Worm (Caenorhabditis elegans) whole organism, L4 larva: ENCODE measurements around the gene D2045.5.
A peak's percentile ranks its signal among the peaks of the same experiment; 100 is the strongest.

Experiments
- D1046.2 ChIP-seq: fragments of 200-800 bp; sonication (Bioruptor generic); IDR thresholded peaks from 2 replicates; pipeline ENCODE4 v1.3.6; 2022; ENCODE audit warnings: missing genetic modification characterization, missing compliant biosample characterization
- F10B5.3 ChIP-seq: sonication (generic microtip); optimal IDR thresholded peaks from 2 replicates; lab custom pipeline; 2016; ENCODE audit warnings: mild to moderate bottlenecking, missing genetic modification characterization, missing compliant biosample characterization
- F44E2.7 ChIP-seq: fragments of 200-800 bp; sonication (Bioruptor generic); IDR thresholded peaks from 2 replicates; pipeline ENCODE4 v2.1.2; 2022; ENCODE audit warnings: missing genetic modification characterization, missing compliant biosample characterization
- F49E8.2 ChIP-seq: sonication (generic microtip); optimal IDR thresholded peaks from 2 replicates; lab custom pipeline; 2016; ENCODE audit warnings: missing compliant biosample characterization, mild to moderate bottlenecking, missing genetic modification characterization, borderline replicate concordance
- R02D3.7 ChIP-seq: fragments of 150-350 bp; sonication (generic microtip); optimal IDR thresholded peaks from 3 replicates; lab custom pipeline; 2014; ENCODE audit warnings: missing biosample characterization, missing genetic modification characterization
- T20F7.1 ChIP-seq: fragments of 200-800 bp; sonication (Bioruptor generic); optimal IDR thresholded peaks from 2 replicates; lab custom pipeline; 2018; ENCODE audit warnings: mild to moderate bottlenecking, missing genetic modification characterization, missing compliant biosample characterization
- Y48G9A.11 ChIP-seq: fragments of 200-800 bp; sonication (Bioruptor generic); IDR thresholded peaks from 2 replicates; pipeline ENCODE4 v1.3.6; 2022; ENCODE audit warnings: missing genetic modification reagents, missing genetic modification characterization, missing compliant biosample characterization
- Y5F2A.4 ChIP-seq: fragments of 200-800 bp; sonication (Bioruptor generic); optimal IDR thresholded peaks from 2 replicates; lab custom pipeline; 2018; ENCODE audit warnings: mild to moderate bottlenecking, missing genetic modification characterization, missing compliant biosample characterization
- ZK546.5 ChIP-seq, 2 experiments: sonication (generic microtip); optimal IDR thresholded peaks; 2 replicates each; lab custom pipeline; 2017; ENCODE audit warnings: missing biosample characterization in 2 of 2, missing genetic modification characterization in 2 of 2
- ceh-32 ChIP-seq: sonication (generic microtip); optimal IDR thresholded peaks from 2 replicates; lab custom pipeline; 2016; ENCODE audit warnings: mild to moderate bottlenecking, missing genetic modification characterization, missing compliant biosample characterization; ENCODE audit not compliant: poor library complexity
- ctbp-1 ChIP-seq: fragments of 200-800 bp; sonication (Bioruptor generic); IDR thresholded peaks from 2 replicates; pipeline ENCODE4 v1.3.6; 2022; ENCODE audit warnings: missing genetic modification reagents, missing genetic modification characterization, missing compliant biosample characterization
- daf-12 ChIP-seq: fragments of 150-350 bp; optimal IDR thresholded peaks from 2 replicates; lab custom pipeline; 2014; ENCODE audit warnings: missing biosample characterization, missing genetic modification reagents, missing genetic modification characterization
- daf-19 ChIP-seq: fragments of 200-800 bp; sonication (Bioruptor generic); conservative IDR thresholded peaks from 2 replicates; pipeline ENCODE4 v1.3.6; 2022; ENCODE audit warnings: missing genetic modification characterization, missing compliant biosample characterization
- daf-8 ChIP-seq: fragments of 200-800 bp; sonication (Bioruptor generic); IDR thresholded peaks from 2 replicates; pipeline ENCODE4 v1.3.6; 2022; ENCODE audit warnings: missing genetic modification characterization, missing compliant biosample characterization
- dmd-6 ChIP-seq: fragments of 200-800 bp; sonication (Bioruptor generic); IDR thresholded peaks from 2 replicates; pipeline ENCODE4 v1.3.6; 2022; ENCODE audit warnings: missing genetic modification reagents, missing genetic modification characterization, missing compliant biosample characterization
- dpl-1 ChIP-seq: fragments of 150-350 bp; optimal IDR thresholded peaks from 2 replicates; lab custom pipeline; 2014; ENCODE audit warnings: missing biosample characterization, missing genetic modification reagents, missing genetic modification characterization
- egl-43 ChIP-seq: fragments of 200-800 bp; sonication (Bioruptor generic); IDR thresholded peaks from 2 replicates; pipeline ENCODE4 v1.3.6; 2022; ENCODE audit warnings: missing genetic modification reagents, missing genetic modification characterization, missing compliant biosample characterization
- fos-1 ChIP-seq: fragments of 150-350 bp; optimal IDR thresholded peaks from 2 replicates; lab custom pipeline; 2014; ENCODE audit warnings: missing biosample characterization, missing genetic modification characterization
- gei-8 ChIP-seq: fragments of 200-800 bp; sonication (Bioruptor generic); optimal IDR thresholded peaks from 2 replicates; lab custom pipeline; 2018; ENCODE audit warnings: mild to moderate bottlenecking, missing genetic modification characterization, missing compliant biosample characterization
- hlh-30 ChIP-seq: sonication (generic microtip); optimal IDR thresholded peaks from 2 replicates; lab custom pipeline; 2017; ENCODE audit warnings: antibody characterized with exemption, mild to moderate bottlenecking, missing genetic modification characterization, missing compliant biosample characterization; ENCODE audit not compliant: insufficient read depth
- jun-1 ChIP-seq: fragments of 150-350 bp; optimal IDR thresholded peaks from 2 replicates; lab custom pipeline; 2014; ENCODE audit warnings: missing biosample characterization, missing genetic modification reagents, missing genetic modification characterization
- lin-1 ChIP-seq: fragments of 200-800 bp; sonication (Bioruptor generic); IDR thresholded peaks from 2 replicates; pipeline ENCODE4 v1.3.6; 2022; ENCODE audit warnings: missing genetic modification reagents, missing genetic modification characterization, missing compliant biosample characterization
- lin-38 ChIP-seq: fragments of 200-800 bp; sonication (Bioruptor generic); IDR thresholded peaks from 2 replicates; pipeline ENCODE4 v1.3.6; 2022; ENCODE audit warnings: missing genetic modification reagents, missing genetic modification characterization, missing compliant biosample characterization
- lir-3 ChIP-seq: sonication (generic microtip); optimal IDR thresholded peaks from 2 replicates; lab custom pipeline; 2016; ENCODE audit warnings: mild to moderate bottlenecking, missing genetic modification characterization, missing compliant biosample characterization
- lsy-2 ChIP-seq, 2 experiments: fragments of 150-350 bp in 1 of 2; sonication (generic microtip) in 1 of 2; optimal IDR thresholded peaks; 2 replicates each; lab custom pipeline; 2014 to 2017; ENCODE audit warnings: missing biosample characterization in 2 of 2, missing genetic modification characterization in 2 of 2
- madf-9 ChIP-seq: fragments of 200-800 bp; sonication (Bioruptor generic); conservative IDR thresholded peaks from 2 replicates; pipeline ENCODE4 v1.3.6; 2022; ENCODE audit warnings: missing genetic modification reagents, missing genetic modification characterization, missing compliant biosample characterization
- mes-2 ChIP-seq: sonication (generic microtip); optimal IDR thresholded peaks from 2 replicates; lab custom pipeline; 2016; ENCODE audit warnings: missing genotype, mild to moderate bottlenecking, missing genetic modification characterization, missing compliant biosample characterization; ENCODE audit not compliant: poor library complexity, severe bottlenecking
- mxl-2 ChIP-seq: fragments of 200-800 bp; sonication (Bioruptor generic); conservative IDR thresholded peaks from 2 replicates; pipeline ENCODE4 v1.3.6; 2022; ENCODE audit warnings: missing genetic modification reagents, missing genetic modification characterization, missing compliant biosample characterization
- mxl-3 ChIP-seq: fragments of 200-800 bp; sonication (Bioruptor generic); optimal IDR thresholded peaks from 2 replicates; lab custom pipeline; 2018; ENCODE audit warnings: mild to moderate bottlenecking, missing genetic modification characterization, missing compliant biosample characterization
- nhr-10 ChIP-seq: fragments of 150-350 bp; optimal IDR thresholded peaks from 2 replicates; lab custom pipeline; 2014; ENCODE audit warnings: missing biosample characterization, missing genetic modification characterization
- nhr-102 ChIP-seq: sonication (generic microtip); optimal IDR thresholded peaks from 2 replicates; lab custom pipeline; 2016; ENCODE audit warnings: mild to moderate bottlenecking, missing genetic modification characterization, moderate library complexity, missing compliant biosample characterization
- nhr-11 ChIP-seq: fragments of 150-350 bp; optimal IDR thresholded peaks from 2 replicates; lab custom pipeline; 2014; ENCODE audit warnings: missing biosample characterization, missing genetic modification characterization
- nhr-111 ChIP-seq: fragments of 200-800 bp; sonication (Bioruptor generic); optimal IDR thresholded peaks from 2 replicates; lab custom pipeline; 2018; ENCODE audit warnings: mild to moderate bottlenecking, missing genetic modification characterization, missing compliant biosample characterization
- nhr-25 ChIP-seq: sonication (generic microtip); optimal IDR thresholded peaks from 2 replicates; lab custom pipeline; 2017; ENCODE audit warnings: missing genetic modification characterization, mild to moderate bottlenecking, missing compliant biosample characterization, antibody characterized with exemption, moderate library complexity, borderline replicate concordance; ENCODE audit not compliant: insufficient read depth
- nhr-42 ChIP-seq: fragments of 200-800 bp; sonication (Bioruptor generic); IDR thresholded peaks from 2 replicates; pipeline ENCODE4 v1.3.6; 2022; ENCODE audit warnings: missing genetic modification characterization, missing compliant biosample characterization
- nhr-48 ChIP-seq: sonication (generic microtip); optimal IDR thresholded peaks from 2 replicates; lab custom pipeline; 2016; ENCODE audit warnings: mild to moderate bottlenecking, missing genetic modification characterization, missing compliant biosample characterization
- nhr-6 ChIP-seq: fragments of 150-350 bp; optimal IDR thresholded peaks from 2 replicates; lab custom pipeline; 2014; ENCODE audit warnings: missing biosample characterization, missing genetic modification characterization
- nhr-77 ChIP-seq: fragments of 150-350 bp; optimal IDR thresholded peaks from 2 replicates; lab custom pipeline; 2014; ENCODE audit warnings: missing biosample characterization, missing genetic modification characterization
- pqm-1 ChIP-seq: sonication (generic microtip); optimal IDR thresholded peaks from 2 replicates; lab custom pipeline; 2017; ENCODE audit warnings: missing biosample characterization, missing genetic modification characterization
- sdz-12 ChIP-seq: fragments of 200-800 bp; sonication (Bioruptor generic); optimal IDR thresholded peaks from 2 replicates; lab custom pipeline; 2018; ENCODE audit warnings: mild to moderate bottlenecking, missing genetic modification characterization, missing compliant biosample characterization
- snpc-4 ChIP-seq: fragments of 150-350 bp; optimal IDR thresholded peaks from 2 replicates; lab custom pipeline; 2014; ENCODE audit warnings: missing biosample characterization, missing genetic modification characterization
- spr-1 ChIP-seq: sonication (generic microtip); optimal IDR thresholded peaks from 2 replicates; lab custom pipeline; 2016; ENCODE audit warnings: mild to moderate bottlenecking, missing genetic modification characterization, missing compliant biosample characterization
- unc-130 ChIP-seq: sonication (generic microtip); optimal IDR thresholded peaks from 2 replicates; lab custom pipeline; 2016; ENCODE audit warnings: missing genetic modification reagents, missing genetic modification characterization, missing compliant biosample characterization
- unc-39 ChIP-seq: sonication (generic microtip); optimal IDR thresholded peaks from 2 replicates; lab custom pipeline; 2017; ENCODE audit warnings: missing biosample characterization, missing genetic modification characterization
- unc-62 ChIP-seq, 3 experiments: fragments of 150-350 bp in 1 of 3; sonication (generic microtip); optimal IDR thresholded peaks in 2 of 3; peaks in 1 of 3; 1 replicate in 1 of 3; 2 replicates in 2 of 3; lab custom pipeline; 2014 to 2017; ENCODE audit warnings: missing biosample characterization in 3 of 3, missing genetic modification characterization in 3 of 3, missing genetic modification reagents in 3 of 3, missing genotype in 1 of 3
- vab-7 ChIP-seq: fragments of 200-800 bp; sonication (Bioruptor generic); IDR thresholded peaks from 2 replicates; pipeline ENCODE4 v1.3.6; 2022; ENCODE audit warnings: missing genetic modification reagents, missing genetic modification characterization, missing compliant biosample characterization
- zag-1 ChIP-seq: fragments of 150-350 bp; optimal IDR thresholded peaks from 2 replicates; lab custom pipeline; 2014; ENCODE audit warnings: missing biosample characterization, missing genetic modification characterization
- zip-11 ChIP-seq: fragments of 200-800 bp; sonication (Bioruptor generic); IDR thresholded peaks from 2 replicates; pipeline ENCODE4 v1.3.6; 2022; ENCODE audit warnings: missing genetic modification characterization, missing compliant biosample characterization
- zip-2 ChIP-seq: fragments of 150-350 bp; optimal IDR thresholded peaks from 2 replicates; lab custom pipeline; 2014; ENCODE audit warnings: missing biosample characterization, missing genetic modification characterization
- ztf-11 ChIP-seq: fragments of 150-350 bp; optimal IDR thresholded peaks from 2 replicates; lab custom pipeline; 2014; ENCODE audit warnings: missing biosample characterization, missing genetic modification characterization
- ztf-7 ChIP-seq: fragments of 150-350 bp; optimal IDR thresholded peaks from 2 replicates; lab custom pipeline; 2014; ENCODE audit warnings: missing biosample characterization, missing genetic modification characterization

The D2045.5 gene

DNA sequence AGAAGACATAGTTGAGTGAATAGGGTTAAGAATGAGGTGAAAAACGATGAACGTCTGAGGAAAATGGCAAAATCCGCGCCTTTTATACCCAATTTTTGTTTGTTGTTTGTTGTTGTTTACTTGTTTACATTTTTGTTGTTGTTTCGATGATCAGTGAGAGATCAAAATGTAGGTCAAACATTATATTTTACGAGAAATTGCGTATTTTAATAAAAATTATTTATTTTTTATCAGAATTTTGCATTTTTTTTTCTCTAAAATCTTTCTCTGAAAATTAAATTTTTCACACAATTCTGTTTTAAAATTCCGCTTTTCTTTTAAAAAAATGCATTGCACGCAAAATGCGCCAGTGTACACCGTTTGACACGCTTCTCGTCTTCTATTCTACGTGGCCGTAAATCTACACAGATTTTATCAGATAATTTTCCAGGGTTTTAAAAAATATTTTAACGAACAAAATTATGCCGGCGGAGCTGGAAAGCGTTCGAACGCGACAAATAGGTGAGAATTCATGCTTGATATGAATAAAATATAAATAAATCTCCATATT is 37.4 kb upstream of the D2045.5 start, which contains the start of the genes sip-1 and sly-1 (continued):
- peak; percentile 94 for TF ChIP-seq dpl-1 (GFP tag; lab: Kevin White, UChicago)
- no peak for TF ChIP-seq unc-62 (GFP tag; optimal IDR thresholded peaks at IDR 0.05 in 1 of 2; lab: Kevin White, UChicago)
- no peak for TF ChIP-seq unc-62 (tag; optimal IDR thresholded peaks at IDR 0.05; lab: Kevin White, UChicago)
- peak; percentile 72 for TF ChIP-seq T20F7.1
- no peak for TF ChIP-seq daf-8 (GFP tag; lab: Robert Waterston, UW)
- no peak for TF ChIP-seq nhr-42 (GFP tag; lab: Robert Waterston, UW)
- no peak for TF ChIP-seq snpc-4 (tag; lab: Kevin White, UChicago)
- TF ChIP-seq nhr-11 (tag; lab: Kevin White, UChicago), result no peak
- no peak for TF ChIP-seq gei-8
- peak; percentile 66 for TF ChIP-seq nhr-77
- TF ChIP-seq ztf-11 (tag; lab: Kevin White, UChicago), result no peak
- no peak for TF ChIP-seq Y5F2A.4 (GFP tag; lab: Kevin White, UChicago)
- no peak for TF ChIP-seq vab-7
- no peak for TF ChIP-seq pqm-1 (tag; lab: Kevin White, UChicago)
- TF ChIP-seq fos-1 (tag; lab: Kevin White, UChicago), result no peak
- TF ChIP-seq F49E8.2 (tag; lab: Kevin White, UChicago), result no peak
- TF ChIP-seq hlh-30 (tag; lab: Kevin White, UChicago), result peak; percentile 80
- TF ChIP-seq lsy-2 (tag; optimal IDR thresholded peaks at IDR 0.05; lab: Kevin White, UChicago), result peak in 1 of 2 experiments; percentile 92
- TF ChIP-seq ctbp-1 (GFP tag; lab: Robert Waterston, UW), result no peak
- peak; percentile 53 for TF ChIP-seq ztf-7 (tag; lab: Kevin White, UChicago)
- no peak for TF ChIP-seq egl-43 (GFP tag; lab: Robert Waterston, UW)
- no peak for TF ChIP-seq D1046.2 (GFP tag; lab: Robert Waterston, UW)
- no peak for TF ChIP-seq zip-11 (GFP tag; lab: Robert Waterston, UW)
- no peak for TF ChIP-seq nhr-111 (GFP tag; lab: Kevin White, UChicago)
- TF ChIP-seq mxl-2, result no peak
- no peak for TF ChIP-seq Y48G9A.11 (GFP tag; lab: Robert Waterston, UW)
- no peak for TF ChIP-seq daf-19 (GFP tag; lab: Robert Waterston, UW)
- peak; percentile 83 for TF ChIP-seq mes-2 (tag; lab: Kevin White, UChicago)
- no peak for TF ChIP-seq nhr-48 (tag; lab: Kevin White, UChicago)
- no peak for TF ChIP-seq R02D3.7 (tag; lab: Kevin White, UChicago)
- no peak for TF ChIP-seq F44E2.7 (GFP tag; lab: Robert Waterston, UW)
- TF ChIP-seq unc-130, result peak; percentile 25
- no peak for TF ChIP-seq ceh-32
- peak; percentile 27; the same call in 1 of the 2 replicates for TF ChIP-seq dmd-6 (GFP tag; lab: Robert Waterston, UW)
- no peak for TF ChIP-seq mxl-3 (GFP tag; lab: Kevin White, UChicago)
- no peak for TF ChIP-seq F10B5.3 (tag; lab: Kevin White, UChicago)
- no peak for TF ChIP-seq nhr-10 (tag; lab: Kevin White, UChicago)
- TF ChIP-seq nhr-6 (tag; lab: Kevin White, UChicago), result peak; percentile 81
- TF ChIP-seq nhr-102 (tag; lab: Kevin White, UChicago), result peak; percentile 70
- peak; percentile 40 for TF ChIP-seq spr-1 (tag; lab: Kevin White, UChicago)
- TF ChIP-seq daf-12 (tag; lab: Kevin White, UChicago), result no peak
- TF ChIP-seq lir-3 (tag; lab: Kevin White, UChicago), result no peak
- TF ChIP-seq nhr-25, result no peak
- TF ChIP-seq lin-1 (GFP tag; lab: Robert Waterston, UW), result no peak
- TF ChIP-seq madf-9 (GFP tag; lab: Robert Waterston, UW), result no peak
- TF ChIP-seq ZK546.5 (tag; optimal IDR thresholded peaks at IDR 0.05; lab: Kevin White, UChicago), result no peak
- peak; percentile 90 for TF ChIP-seq lin-38
- no peak for TF ChIP-seq unc-39
- peak; percentile 33 for TF ChIP-seq zip-2
- no peak for TF ChIP-seq sdz-12
- no peak for TF ChIP-seq jun-1 (tag; lab: Kevin White, UChicago)
- TF ChIP-seq zag-1 (tag; lab: Kevin White, UChicago), result no peak
